Worm (Caenorhabditis elegans) whole organism, L3 larva: ENCODE measurements around the gene C48D1.1.

Source experiments
- ama-1 ChIP-seq: fragments of 150-350 bp; optimal IDR thresholded peaks from 2 replicates; lab custom pipeline; 2018
- egl-27 ChIP-seq: sonication (generic microtip); optimal IDR thresholded peaks from 4 replicates; lab custom pipeline; 2017; ENCODE audit warnings: missing biosample characterization, missing genetic modification reagents, missing genetic modification characterization
- fkh-10 ChIP-seq: sonication (generic microtip); optimal IDR thresholded peaks from 2 replicates; lab custom pipeline; 2017; ENCODE audit warnings: missing biosample characterization, missing genetic modification reagents, missing genetic modification characterization
- lin-39 ChIP-seq: fragments of 150-350 bp; optimal IDR thresholded peaks from 2 replicates; lab custom pipeline; 2018; ENCODE audit warnings: missing biosample characterization, missing genetic modification reagents, missing genetic modification characterization
- nhr-76 ChIP-seq: fragments of 150-350 bp; sonication (generic microtip); optimal IDR thresholded peaks from 5 replicates; lab custom pipeline; 2014; ENCODE audit warnings: missing biosample characterization, missing genetic modification characterization
- snpc-4 ChIP-seq: fragments of 150-350 bp; optimal IDR thresholded peaks from 2 replicates; lab custom pipeline; 2014; ENCODE audit warnings: missing biosample characterization, missing genetic modification characterization
- ztf-11 ChIP-seq: fragments of 150-350 bp; optimal IDR thresholded peaks from 2 replicates; lab custom pipeline; 2014; ENCODE audit warnings: missing biosample characterization, missing genetic modification characterization

DNA sequence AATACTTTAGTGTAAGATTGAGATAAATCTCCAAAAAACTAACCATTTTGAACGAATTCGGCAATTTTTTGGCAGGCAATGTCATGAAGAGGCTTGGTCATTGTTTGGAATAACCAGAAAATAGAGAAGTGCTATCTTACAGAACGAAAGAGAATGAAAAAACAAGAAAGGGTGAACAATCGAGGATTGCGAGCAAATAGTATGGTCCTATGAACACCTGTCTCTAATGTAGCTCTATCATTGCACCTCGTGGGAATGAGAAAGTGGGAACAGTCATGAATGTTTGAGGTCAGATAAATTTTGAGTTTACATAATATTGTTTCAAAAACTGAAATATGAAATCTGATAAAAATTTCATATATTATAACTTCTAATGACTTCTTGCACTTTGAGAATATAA lies at the start of gene C48D1.1:
- TF ChIP-seq fkh-10 = no peak
- no peak for TF ChIP-seq nhr-76
- TF ChIP-seq lin-39 (tag; lab: Kevin White, UChicago) = no peak
- TF ChIP-seq snpc-4 (tag; lab: Kevin White, UChicago) = no peak
- TF ChIP-seq ama-1 (lab: Kevin White, UChicago) = no peak
- no peak for TF ChIP-seq egl-27 (tag; lab: Kevin White, UChicago)
- TF ChIP-seq ztf-11 (tag; lab: Kevin White, UChicago) = no peak
